Worm (Caenorhabditis elegans) whole organism, young adult: ENCODE results near the gene R08C7.12.

Experiments used
- B0019.2 ChIP-seq: fragments of 200-800 bp; sonication (Bioruptor generic); conservative IDR thresholded peaks from 2 replicates; pipeline ENCODE4 v1.3.6; 2022; ENCODE audit warnings: missing genetic modification reagents, missing genetic modification characterization, missing compliant biosample characterization
- B0035.1 ChIP-seq: sonication (generic microtip); optimal IDR thresholded peaks from 2 replicates; lab custom pipeline; 2016; ENCODE audit warnings: missing genetic modification characterization, mild to moderate bottlenecking, missing compliant biosample characterization, missing genotype, missing genetic modification reagents
- B0336.3 ChIP-seq: fragments of 200-800 bp; sonication (Bioruptor generic); IDR thresholded peaks from 2 replicates; pipeline ENCODE4 v1.3.6; 2022; ENCODE audit warnings: missing genetic modification characterization, missing compliant biosample characterization
- C17E4.6 ChIP-seq: fragments of 200-800 bp; sonication (Bioruptor generic); IDR thresholded peaks from 2 replicates; pipeline ENCODE4 v1.3.6; 2022; ENCODE audit warnings: missing genetic modification reagents, missing genetic modification characterization, missing compliant biosample characterization
- D2030.7 ChIP-seq: fragments of 200-800 bp; sonication (Bioruptor generic); IDR thresholded peaks from 2 replicates; pipeline ENCODE4 v1.3.6; 2022; ENCODE audit warnings: missing genetic modification reagents, missing genetic modification characterization, missing compliant biosample characterization
- F10E7.11 ChIP-seq: sonication (generic microtip); optimal IDR thresholded peaks from 2 replicates; lab custom pipeline; 2017; ENCODE audit warnings: mild to moderate bottlenecking, missing genetic modification characterization, moderate library complexity, missing compliant biosample characterization
- F49E8.2 ChIP-seq: sonication (generic microtip); optimal IDR thresholded peaks from 3 replicates; lab custom pipeline; 2017; ENCODE audit warnings: missing genetic modification characterization, mild to moderate bottlenecking, missing compliant biosample characterization, antibody characterized with exemption, moderate library complexity; ENCODE audit not compliant: insufficient read depth
- F57A8.1 ChIP-seq: fragments of 200-800 bp; sonication (Bioruptor generic); optimal IDR thresholded peaks from 2 replicates; lab custom pipeline; 2018; ENCODE audit warnings: mild to moderate bottlenecking, missing genetic modification characterization, moderate library complexity, missing compliant biosample characterization
- Y56A3A.18 ChIP-seq: fragments of 200-800 bp; sonication (Bioruptor generic); IDR thresholded peaks from 2 replicates; pipeline ENCODE4 v1.3.6; 2022; ENCODE audit warnings: missing genetic modification reagents, missing genetic modification characterization, missing compliant biosample characterization
- Y67H2A.10 ChIP-seq: fragments of 200-800 bp; sonication (Bioruptor generic); conservative IDR thresholded peaks from 2 replicates; pipeline ENCODE4 v1.3.6; 2022; ENCODE audit warnings: missing genetic modification reagents, missing genetic modification characterization, missing compliant biosample characterization
- Y79H2A.3 ChIP-seq: fragments of 200-800 bp; sonication (Bioruptor generic); conservative IDR thresholded peaks from 2 replicates; pipeline ENCODE4 v1.3.6; 2022; ENCODE audit warnings: missing genetic modification reagents, missing genetic modification characterization, missing compliant biosample characterization
- Y95B8A.8 ChIP-seq: fragments of 200-800 bp; sonication (Bioruptor generic); IDR thresholded peaks from 2 replicates; pipeline ENCODE4 v1.3.6; 2022; ENCODE audit warnings: missing genetic modification reagents, missing genetic modification characterization, missing compliant biosample characterization
- aptf-3 ChIP-seq: fragments of 200-800 bp; sonication (Bioruptor generic); IDR thresholded peaks from 2 replicates; pipeline ENCODE4 v1.3.6; 2022; ENCODE audit warnings: missing genetic modification characterization, missing compliant biosample characterization
- atf-7 ChIP-seq: sonication (generic microtip); optimal IDR thresholded peaks from 2 replicates; lab custom pipeline; 2017; ENCODE audit warnings: mild to moderate bottlenecking, missing genetic modification characterization, missing compliant biosample characterization
- bed-1 ChIP-seq: fragments of 200-800 bp; sonication (Bioruptor generic); IDR thresholded peaks from 2 replicates; pipeline ENCODE4 v1.3.6; 2022; ENCODE audit warnings: missing genetic modification reagents, missing genetic modification characterization, missing compliant biosample characterization
- bed-2 ChIP-seq: fragments of 200-800 bp; sonication (Bioruptor generic); IDR thresholded peaks from 2 replicates; pipeline ENCODE4 v1.3.6; 2022; ENCODE audit warnings: missing genetic modification reagents, missing genetic modification characterization, missing compliant biosample characterization
- efl-1 ChIP-seq: fragments of 150-350 bp; optimal IDR thresholded peaks from 2 replicates; lab custom pipeline; 2014; ENCODE audit warnings: missing biosample characterization, missing genetic modification reagents, missing genetic modification characterization
- egl-18 ChIP-seq: fragments of 200-800 bp; sonication (Bioruptor generic); IDR thresholded peaks from 2 replicates; pipeline ENCODE4 v1.3.6; 2022; ENCODE audit warnings: missing genetic modification reagents, missing genetic modification characterization, missing compliant biosample characterization
- egrh-3 ChIP-seq: fragments of 200-800 bp; sonication (Bioruptor generic); IDR thresholded peaks from 2 replicates; pipeline ENCODE4 v1.3.6; 2022; ENCODE audit warnings: missing genetic modification reagents, missing genetic modification characterization, missing compliant biosample characterization
- ekl-4 ChIP-seq: fragments of 200-800 bp; sonication (Bioruptor generic); IDR thresholded peaks from 2 replicates; pipeline ENCODE4 v1.3.6; 2022; ENCODE audit warnings: missing genetic modification reagents, missing genetic modification characterization, missing compliant biosample characterization
- hmg-20 ChIP-seq: fragments of 200-800 bp; sonication (Bioruptor generic); IDR thresholded peaks from 2 replicates; pipeline ENCODE4 v1.3.6; 2022; ENCODE audit warnings: missing genetic modification reagents, missing genetic modification characterization, missing compliant biosample characterization
- lag-1 ChIP-seq: fragments of 200-800 bp; sonication (Bioruptor generic); IDR thresholded peaks from 2 replicates; pipeline ENCODE4 v1.3.6; 2022; ENCODE audit warnings: missing genetic modification reagents, missing genetic modification characterization, missing compliant biosample characterization
- let-526 ChIP-seq: fragments of 200-800 bp; sonication (Bioruptor generic); IDR thresholded peaks from 2 replicates; pipeline ENCODE4 v1.3.6; 2022; ENCODE audit warnings: missing genetic modification reagents, missing genetic modification characterization, missing compliant biosample characterization
- lin-40 ChIP-seq: sonication (generic microtip); optimal IDR thresholded peaks from 2 replicates; lab custom pipeline; 2016; ENCODE audit warnings: missing genetic modification characterization, mild to moderate bottlenecking, missing compliant biosample characterization, missing genotype, missing genetic modification reagents
- lir-1 ChIP-seq: fragments of 200-800 bp; sonication (Bioruptor generic); conservative IDR thresholded peaks from 2 replicates; pipeline ENCODE4 v1.3.6; 2022; ENCODE audit warnings: missing genetic modification reagents, missing genetic modification characterization, missing compliant biosample characterization
- madf-10 ChIP-seq: sonication (generic microtip); optimal IDR thresholded peaks from 2 replicates; lab custom pipeline; 2016; ENCODE audit warnings: mild to moderate bottlenecking, missing genetic modification characterization, missing compliant biosample characterization
- madf-3 ChIP-seq: fragments of 200-800 bp; sonication (Bioruptor generic); IDR thresholded peaks from 2 replicates; pipeline ENCODE4 v1.3.6; 2022; ENCODE audit warnings: missing genetic modification reagents, missing genetic modification characterization, missing compliant biosample characterization
- mel-28 ChIP-seq: sonication (generic microtip); optimal IDR thresholded peaks from 2 replicates; lab custom pipeline; 2016; ENCODE audit warnings: borderline replicate concordance, mild to moderate bottlenecking, missing genetic modification characterization, missing compliant biosample characterization
- mxl-1 ChIP-seq: sonication (generic microtip); optimal IDR thresholded peaks from 2 replicates; lab custom pipeline; 2016; ENCODE audit warnings: missing genetic modification characterization, missing compliant biosample characterization
- nhr-179 ChIP-seq: sonication (generic microtip); optimal IDR thresholded peaks from 2 replicates; lab custom pipeline; 2016; ENCODE audit warnings: mild to moderate bottlenecking, missing genetic modification characterization, missing compliant biosample characterization
- nhr-80 ChIP-seq: sonication (generic microtip); optimal IDR thresholded peaks from 2 replicates; lab custom pipeline; 2016; ENCODE audit warnings: missing genetic modification characterization, missing compliant biosample characterization
- pbrm-1 ChIP-seq: fragments of 200-800 bp; sonication (Bioruptor generic); IDR thresholded peaks from 2 replicates; pipeline ENCODE4 v1.3.6; 2022; ENCODE audit warnings: missing genetic modification reagents, missing genetic modification characterization, missing compliant biosample characterization
- rpc-1 ChIP-seq, 2 experiments: fragments of 150-350 bp in 1 of 2; sonication (generic microtip) in 1 of 2; optimal IDR thresholded peaks; 2 replicates each; lab custom pipeline; 2014 to 2018; ENCODE audit warnings: missing biosample characterization in 1 of 2, missing genetic modification characterization in 1 of 2, missing genetic modification reagents in 1 of 2, missing genotype in 1 of 2
- snpc-1.3 ChIP-seq: sonication (generic microtip); optimal IDR thresholded peaks from 2 replicates; lab custom pipeline; 2017; ENCODE audit warnings: missing genetic modification characterization, mild to moderate bottlenecking, missing compliant biosample characterization, antibody characterized with exemption, moderate library complexity, missing genotype, missing genetic modification reagents; ENCODE audit not compliant: insufficient read depth
- snpc-3.4 ChIP-seq: sonication (generic microtip); optimal IDR thresholded peaks from 2 replicates; lab custom pipeline; 2017; ENCODE audit warnings: missing genetic modification characterization, mild to moderate bottlenecking, missing compliant biosample characterization, antibody characterized with exemption, moderate library complexity, missing genotype, missing genetic modification reagents
- somi-1 ChIP-seq: fragments of 200-800 bp; sonication (Bioruptor generic); optimal IDR thresholded peaks from 2 replicates; lab custom pipeline; 2018; ENCODE audit warnings: mild to moderate bottlenecking, missing genetic modification characterization, missing compliant biosample characterization
- sptf-2 ChIP-seq: fragments of 200-800 bp; sonication (Bioruptor generic); optimal IDR thresholded peaks from 2 replicates; lab custom pipeline; 2018; ENCODE audit warnings: mild to moderate bottlenecking, missing genetic modification characterization, missing compliant biosample characterization
- tlf-1 ChIP-seq: fragments of 200-800 bp; sonication (Bioruptor generic); optimal IDR thresholded peaks from 2 replicates; lab custom pipeline; 2018; ENCODE audit warnings: mild to moderate bottlenecking, missing genetic modification characterization, missing compliant biosample characterization
- unc-62 ChIP-seq: fragments of 150-350 bp; optimal IDR thresholded peaks from 2 replicates; lab custom pipeline; 2014; ENCODE audit warnings: missing biosample characterization, missing genetic modification reagents, missing genetic modification characterization
- xnd-1 ChIP-seq: sonication (generic microtip); optimal IDR thresholded peaks from 2 replicates; lab custom pipeline; 2016; ENCODE audit warnings: missing genotype, missing genetic modification reagents, missing genetic modification characterization, missing compliant biosample characterization
- ztf-18 ChIP-seq: sonication (generic microtip); optimal IDR thresholded peaks from 2 replicates; lab custom pipeline; 2016; ENCODE audit warnings: missing genotype, mild to moderate bottlenecking, missing genetic modification characterization, missing compliant biosample characterization
- ztf-22 ChIP-seq: fragments of 200-800 bp; sonication (Bioruptor generic); optimal IDR thresholded peaks from 2 replicates; lab custom pipeline; 2018; ENCODE audit warnings: mild to moderate bottlenecking, missing genetic modification characterization, moderate library complexity, missing compliant biosample characterization

R08C7.12 gene

DNA sequence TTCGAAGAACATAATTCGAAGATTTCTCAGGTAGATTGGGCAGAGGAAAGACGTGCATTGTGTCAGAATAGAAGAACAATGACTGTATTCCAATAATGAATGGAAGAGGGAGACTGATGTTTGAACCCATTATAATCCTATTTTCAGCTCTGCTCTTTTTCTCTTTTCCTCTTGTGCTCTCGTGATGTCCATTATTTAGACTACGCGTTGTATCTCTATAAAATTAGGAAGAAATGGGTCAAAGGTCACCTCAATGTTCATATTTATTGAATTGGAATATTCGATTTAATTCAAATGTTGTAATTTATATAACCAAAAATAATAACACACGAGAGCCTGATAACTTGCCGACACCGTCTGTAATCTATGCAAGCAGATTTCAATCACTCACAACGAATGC lies 10.3 kb upstream of the R08C7.12 start, which contains the start of gene fbxb-74:
fbxb-74 (minus strand) TSS at position 101 of the 400 bp plus-strand sequence.
- TF ChIP-seq Y95B8A.8 (GFP tag; lab: Robert Waterston, UW) (no peak), hmg-20 (GFP tag; lab: Robert Waterston, UW) (no peak), snpc-3.4 (tag; lab: Kevin White, UChicago) (no peak), madf-10 (tag; lab: Kevin White, UChicago) (no peak), sptf-2 (GFP tag; lab: Kevin White, UChicago) (no peak), egl-18 (GFP tag; lab: Robert Waterston, UW) (no peak)

- no peak for TF ChIP-seq madf-10 (tag; lab: Kevin White, UChicago)
- no peak for TF ChIP-seq C17E4.6 (GFP tag; lab: Robert Waterston, UW)
- TF ChIP-seq nhr-179 (tag; lab: Kevin White, UChicago), result no peak
- no peak for TF ChIP-seq F57A8.1
- no peak for TF ChIP-seq ztf-18 (tag; lab: Kevin White, UChicago)
- no peak for TF ChIP-seq atf-7 (tag; lab: Kevin White, UChicago)
- TF ChIP-seq Y56A3A.18 (GFP tag; lab: Robert Waterston, UW), result no peak
- no peak for TF ChIP-seq B0336.3 (GFP tag; lab: Robert Waterston, UW)
- TF ChIP-seq rpc-1 (optimal IDR thresholded peaks at IDR 0.05; lab: Kevin White, UChicago), result no peak
- no peak for TF ChIP-seq rpc-1 (tag; optimal IDR thresholded peaks at IDR 0.05; lab: Kevin White, UChicago)
- TF ChIP-seq Y79H2A.3 (GFP tag; lab: Robert Waterston, UW), result no peak
- no peak for TF ChIP-seq aptf-3 (GFP tag; lab: Robert Waterston, UW)
- TF ChIP-seq bed-1 (GFP tag; lab: Robert Waterston, UW), result no peak
- no peak for TF ChIP-seq efl-1 (GFP tag; lab: Kevin White, UChicago)
- no peak for TF ChIP-seq egrh-3 (GFP tag; lab: Robert Waterston, UW)
- no peak for TF ChIP-seq ztf-22 (GFP tag; lab: Kevin White, UChicago)
- TF ChIP-seq bed-2 (GFP tag; lab: Robert Waterston, UW), result no peak
- TF ChIP-seq mxl-1 (tag; lab: Kevin White, UChicago), result no peak
- no peak for TF ChIP-seq lag-1 (GFP tag; lab: Robert Waterston, UW)
- TF ChIP-seq, all 124 proteins: peak for 0
These were observed 8.5 kb upstream of the R08C7.12 start, which contains the start of gene fbxb-75 for ce11 chrIV:4441077-4441476. Gene fbxb-75, minus strand, starts transcription at chrIV:4441177.

- TF ChIP-seq B0035.1 (no peak), F10E7.11 (no peak), D2030.7 (GFP tag; lab: Robert Waterston, UW) (peak; percentile 94), Y56A3A.18 (GFP tag; lab: Robert Waterston, UW) (peak; percentile 60; the same call in 1 of the 2 replicates), madf-3 (GFP tag; lab: Robert Waterston, UW) (peak; percentile 92), nhr-80 (tag; lab: Kevin White, UChicago) (peak; percentile 67), somi-1 (GFP tag; lab: Kevin White, UChicago) (peak; percentile 54), snpc-1.3 (tag; lab: Kevin White, UChicago) (peak; percentile 79), mel-28 (tag; lab: Kevin White, UChicago) (no peak), lag-1 (GFP tag; lab: Robert Waterston, UW) (no peak), ztf-18 (tag; lab: Kevin White, UChicago) (peak; percentile 79), lir-1 (GFP tag; lab: Robert Waterston, UW) (peak; percentile 90), ekl-4 (GFP tag; lab: Robert Waterston, UW) (peak; percentile 94), F49E8.2 (tag; lab: Kevin White, UChicago) (peak; percentile 78), pbrm-1 (GFP tag; lab: Robert Waterston, UW) (peak; percentile 94), B0019.2 (GFP tag; lab: Robert Waterston, UW) (peak; percentile 93), xnd-1 (tag; lab: Kevin White, UChicago) (peak; percentile 73), Y79H2A.3 (GFP tag; lab: Robert Waterston, UW) (peak; percentile 70; the same call in 1 of the 2 replicates), tlf-1 (GFP tag; lab: Kevin White, UChicago) (peak; percentile 96), snpc-3.4 (tag; lab: Kevin White, UChicago) (peak; percentile 90), Y67H2A.10 (GFP tag; lab: Robert Waterston, UW) (0 out of 2 replicates have a peak, but pooled peaks have one; percentile 66), lin-40 (tag; lab: Kevin White, UChicago) (peak; percentile 93), unc-62 (GFP tag; lab: Kevin White, UChicago) (peak; percentile 21), Y95B8A.8 (GFP tag; lab: Robert Waterston, UW) (peak; percentile 93), let-526 (GFP tag; lab: Robert Waterston, UW) (peak; percentile 20; the same call in 1 of the 2 replicates)
These were observed 3.7 kb upstream of the R08C7.12 start, which contains the start of the genes wapl-1 and htz-1 for ce11 chrIV:4445711-4446290. Gene wapl-1, minus strand, starts transcription at chrIV:4445740. Gene htz-1, plus strand, starts transcription at chrIV:4446216.
